Worm (Caenorhabditis elegans) whole organism, early embryonic: ENCODE measurements around the gene F25B5.5.

Experiments
- B0310.2 ChIP-seq: sonication (generic microtip); optimal IDR thresholded peaks from 2 replicates; lab custom pipeline; 2016; ENCODE audit warnings: mild to moderate bottlenecking, missing genetic modification characterization, missing compliant biosample characterization
- F13C5.2 ChIP-seq: sonication (generic microtip); optimal IDR thresholded peaks from 2 replicates; lab custom pipeline; 2017; ENCODE audit warnings: mild to moderate bottlenecking, missing genetic modification characterization, inconsistent platforms, missing compliant biosample characterization
- aly-1 ChIP-seq: sonication (generic microtip); optimal IDR thresholded peaks from 2 replicates; lab custom pipeline; 2016; ENCODE audit warnings: missing genetic modification characterization, missing compliant biosample characterization
- ama-1 ChIP-seq: fragments of 150-350 bp; optimal IDR thresholded peaks from 2 replicates; lab custom pipeline; 2014
- ceh-13 ChIP-seq: fragments of 200-800 bp; sonication (Bioruptor generic); optimal IDR thresholded peaks from 2 replicates; lab custom pipeline; 2018; ENCODE audit warnings: mild to moderate bottlenecking, missing genetic modification characterization, missing compliant biosample characterization
- ceh-36 ChIP-seq: sonication (generic microtip); optimal IDR thresholded peaks from 2 replicates; lab custom pipeline; 2016; ENCODE audit warnings: missing genetic modification characterization, inconsistent platforms, missing compliant biosample characterization
- ets-7 ChIP-seq: sonication (generic microtip); optimal IDR thresholded peaks from 2 replicates; lab custom pipeline; 2016; ENCODE audit warnings: missing genotype, missing genetic modification characterization, missing compliant biosample characterization
- flt-1 ChIP-seq: fragments of 200-800 bp; sonication (Bioruptor generic); IDR thresholded peaks from 2 replicates; pipeline ENCODE4 v1.3.6; 2022; ENCODE audit warnings: missing genetic modification characterization, missing compliant biosample characterization
- hmbx-1 ChIP-seq: sonication (generic microtip); optimal IDR thresholded peaks from 2 replicates; lab custom pipeline; 2016; ENCODE audit warnings: mild to moderate bottlenecking, missing genetic modification characterization, missing compliant biosample characterization
- hmg-4 ChIP-seq: fragments of 200-800 bp; sonication (Bioruptor generic); optimal IDR thresholded peaks from 2 replicates; lab custom pipeline; 2018; ENCODE audit warnings: mild to moderate bottlenecking, missing genetic modification characterization, missing compliant biosample characterization
- hnd-1 ChIP-seq: sonication (generic microtip); optimal IDR thresholded peaks from 2 replicates; lab custom pipeline; 2016; ENCODE audit warnings: missing genetic modification characterization, missing compliant biosample characterization
- pes-1 ChIP-seq: fragments of 200-800 bp; sonication (Bioruptor generic); IDR thresholded peaks from 2 replicates; pipeline ENCODE4 v1.3.6; 2022; ENCODE audit warnings: missing genetic modification reagents, missing genetic modification characterization, missing compliant biosample characterization
- scrt-1 ChIP-seq: fragments of 200-800 bp; sonication (Bioruptor generic); IDR thresholded peaks from 2 replicates; pipeline ENCODE4 v1.3.6; 2022; ENCODE audit warnings: missing genetic modification characterization, missing compliant biosample characterization
- sea-1 ChIP-seq: fragments of 200-800 bp; sonication (Bioruptor generic); conservative IDR thresholded peaks from 2 replicates; pipeline ENCODE4 v1.3.6; 2022; ENCODE audit warnings: missing genetic modification characterization, missing compliant biosample characterization
- tbx-11 ChIP-seq: fragments of 200-800 bp; sonication (Bioruptor generic); IDR thresholded peaks from 2 replicates; pipeline ENCODE4 v1.3.6; 2022; ENCODE audit warnings: missing genetic modification characterization, missing compliant biosample characterization
- tbx-37 ChIP-seq: fragments of 200-800 bp; sonication (Bioruptor generic); conservative IDR thresholded peaks from 2 replicates; pipeline ENCODE4 v1.3.6; 2022; ENCODE audit warnings: missing genetic modification reagents, missing genetic modification characterization, missing compliant biosample characterization
- tra-4 ChIP-seq: sonication (generic microtip); optimal IDR thresholded peaks from 2 replicates; lab custom pipeline; 2017; ENCODE audit warnings: missing genetic modification characterization, missing compliant biosample characterization

The F25B5.5 gene

ce11 chrIII:5917365-5917958 is 28.5 kb downstream of the F25B5.5 start:
- TF ChIP-seq ets-7 (tag; lab: Kevin White, UChicago) (no peak), hmg-4 (GFP tag; lab: Kevin White, UChicago) (no peak)

ce11 chrIII:5915926-5916325 is 30.0 kb downstream of the F25B5.5 start:
- TF ChIP-seq pes-1 (GFP tag; lab: Robert Waterston, UW) = no peak
- TF ChIP-seq flt-1 (GFP tag; lab: Robert Waterston, UW) = no peak
- no peak for TF ChIP-seq scrt-1 (GFP tag; lab: Robert Waterston, UW)
- TF ChIP-seq tbx-37 (GFP tag; lab: Robert Waterston, UW) = no peak
- TF ChIP-seq tra-4 (tag; lab: Kevin White, UChicago) = no peak
- no peak for TF ChIP-seq F13C5.2

ce11 chrIII:5914717-5915116 is 31.2 kb downstream of the F25B5.5 start:
- TF ChIP-seq ets-7 (tag; lab: Kevin White, UChicago) = no peak
- peak; percentile 23 for TF ChIP-seq aly-1 (tag; lab: Kevin White, UChicago)

ce11 chrIII:5908408-5908807 is 37.5 kb downstream of the F25B5.5 start, which contains the start of gene C28H8.3:
Gene C28H8.3 (plus strand): TSS chrIII:5908700.
- no peak for TF ChIP-seq hmbx-1 (tag; lab: Kevin White, UChicago)

ce11 chrIII:5906749-5907148 is 39.2 kb downstream of the F25B5.5 start, which contains the start of gene erd-2.2:
Gene erd-2.2 (plus strand): TSS chrIII:5907049.
- TF ChIP-seq sea-1 (GFP tag; lab: Robert Waterston, UW) (no peak), ceh-13 (GFP tag; lab: Kevin White, UChicago) (no peak), flt-1 (GFP tag; lab: Robert Waterston, UW) (no peak), aly-1 (tag; lab: Kevin White, UChicago) (no peak), pes-1 (GFP tag; lab: Robert Waterston, UW) (no peak)

ce11 chrIII:5906059-5906458 is 39.9 kb downstream of the F25B5.5 start, which contains the start of gene dpff-1:
Gene dpff-1 (minus strand): TSS chrIII:5906346.
- peak; percentile 23 for TF ChIP-seq F13C5.2
- no peak for TF ChIP-seq pes-1 (GFP tag; lab: Robert Waterston, UW)

ce11 chrIII:5902558-5902957 is 43.4 kb downstream of the F25B5.5 start:
- no peak for TF ChIP-seq scrt-1 (GFP tag; lab: Robert Waterston, UW)
- TF ChIP-seq tbx-37 (GFP tag; lab: Robert Waterston, UW) = no peak
- TF ChIP-seq tbx-11 (GFP tag; lab: Robert Waterston, UW) = no peak
- no peak for TF ChIP-seq flt-1 (GFP tag; lab: Robert Waterston, UW)
- no peak for TF ChIP-seq hnd-1

- no peak for TF ChIP-seq hnd-1
- TF ChIP-seq B0310.2 (tag; lab: Kevin White, UChicago) = no peak
- TF ChIP-seq scrt-1 (GFP tag; lab: Robert Waterston, UW) = no peak
- no peak for TF ChIP-seq ets-7 (tag; lab: Kevin White, UChicago)
- no peak for TF ChIP-seq tra-4 (tag; lab: Kevin White, UChicago)
- TF ChIP-seq ama-1 = no peak
- TF ChIP-seq flt-1 (GFP tag; lab: Robert Waterston, UW) = no peak; the same call in 1 of the 2 replicates
- no peak for TF ChIP-seq ceh-36 (tag; lab: Kevin White, UChicago)
- TF ChIP-seq sea-1 (GFP tag; lab: Robert Waterston, UW) = no peak
- no peak for TF ChIP-seq F13C5.2
- no peak for TF ChIP-seq pes-1 (GFP tag; lab: Robert Waterston, UW)
- TF ChIP-seq tbx-37 (GFP tag; lab: Robert Waterston, UW) = no peak
These were observed 45.2 kb downstream of the F25B5.5 start for ce11 chrIII:5900709-5901108.

- TF ChIP-seq ceh-36 (tag; lab: Kevin White, UChicago) (no peak), F13C5.2 (no peak), ets-7 (tag; lab: Kevin White, UChicago) (no peak), scrt-1 (GFP tag; lab: Robert Waterston, UW) (no peak)
These were observed 47.3 kb downstream of the F25B5.5 start for ce11 chrIII:5898631-5899030.

ce11 chrIII:5897468-5897867 is 48.5 kb downstream of the F25B5.5 start:
- no peak for TF ChIP-seq flt-1 (GFP tag; lab: Robert Waterston, UW)
- no peak for TF ChIP-seq ceh-36 (tag; lab: Kevin White, UChicago)
- TF ChIP-seq ceh-13 (GFP tag; lab: Kevin White, UChicago) = no peak
- no peak for TF ChIP-seq scrt-1 (GFP tag; lab: Robert Waterston, UW)
- TF ChIP-seq tra-4 (tag; lab: Kevin White, UChicago) = no peak
- no peak for TF ChIP-seq ama-1
- no peak for TF ChIP-seq hmg-4 (GFP tag; lab: Kevin White, UChicago)
- TF ChIP-seq hnd-1 = no peak
- no peak for TF ChIP-seq sea-1 (GFP tag; lab: Robert Waterston, UW)
- TF ChIP-seq tbx-11 (GFP tag; lab: Robert Waterston, UW) = no peak
- TF ChIP-seq F13C5.2 = no peak
- TF ChIP-seq tbx-37 (GFP tag; lab: Robert Waterston, UW) = no peak
- no peak for TF ChIP-seq hmbx-1 (tag; lab: Kevin White, UChicago)
